Fruit fly (Drosophila melanogaster) Kc167 (cell line): ENCODE results near the gene Helz.

Experiments used
- Sin3A ChIP-seq: fragments of >200 bp; optimal IDR thresholded peaks from 2 replicates; lab custom pipeline; 2018; ENCODE audit warnings: missing external identifiers
- h ChIP-seq: fragments of >200 bp; optimal IDR thresholded peaks from 3 replicates; lab custom pipeline; 2018; ENCODE audit warnings: missing external identifiers
- psq ChIP-seq: fragments of >200 bp; optimal IDR thresholded peaks from 2 replicates; lab custom pipeline; 2017; ENCODE audit warnings: missing external identifiers

DNA sequence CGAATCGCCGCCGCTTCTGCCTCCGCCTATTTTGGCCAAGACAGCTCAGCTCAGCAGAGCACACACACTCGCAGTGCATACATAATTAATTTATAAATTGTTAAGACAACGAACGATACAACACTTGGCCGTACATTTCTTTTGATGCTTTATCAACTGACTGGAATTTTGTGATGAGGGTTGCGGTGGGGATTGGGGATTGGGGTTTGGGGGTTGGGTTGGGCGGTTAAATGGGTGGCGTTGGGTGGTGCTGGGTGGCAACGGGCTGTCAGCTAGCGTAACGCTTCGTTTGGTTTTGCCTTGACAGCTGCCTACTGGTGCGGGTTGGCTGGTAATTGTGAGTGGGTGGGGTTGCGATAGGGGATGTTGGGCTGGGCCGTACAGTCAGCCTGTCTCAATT, 32.6 kb downstream of the Helz start:
- no peak for TF ChIP-seq Sin3A (lab: Kevin White, UChicago)
- no peak for TF ChIP-seq psq
- TF ChIP-seq h (lab: Kevin White, UChicago), result no peak
